Worm (Caenorhabditis elegans) whole organism, L4 larva: Measurements from ENCODE around the gene Y48C3A.20.

Source experiments
- ceh-20 ChIP-seq: fragments of 200-800 bp; sonication (Bioruptor generic); IDR thresholded peaks from 2 replicates; pipeline ENCODE4 v1.3.6; 2022; ENCODE audit warnings: missing genetic modification reagents, missing genetic modification characterization, missing compliant biosample characterization
- ceh-82 ChIP-seq: sonication (generic microtip); optimal IDR thresholded peaks from 2 replicates; lab custom pipeline; 2017; ENCODE audit warnings: missing biosample characterization, missing genetic modification characterization
- daf-12 ChIP-seq: fragments of 150-350 bp; optimal IDR thresholded peaks from 2 replicates; lab custom pipeline; 2014; ENCODE audit warnings: missing biosample characterization, missing genetic modification reagents, missing genetic modification characterization
- vab-7 ChIP-seq: fragments of 200-800 bp; sonication (Bioruptor generic); IDR thresholded peaks from 2 replicates; pipeline ENCODE4 v1.3.6; 2022; ENCODE audit warnings: missing genetic modification reagents, missing genetic modification characterization, missing compliant biosample characterization

DNA sequence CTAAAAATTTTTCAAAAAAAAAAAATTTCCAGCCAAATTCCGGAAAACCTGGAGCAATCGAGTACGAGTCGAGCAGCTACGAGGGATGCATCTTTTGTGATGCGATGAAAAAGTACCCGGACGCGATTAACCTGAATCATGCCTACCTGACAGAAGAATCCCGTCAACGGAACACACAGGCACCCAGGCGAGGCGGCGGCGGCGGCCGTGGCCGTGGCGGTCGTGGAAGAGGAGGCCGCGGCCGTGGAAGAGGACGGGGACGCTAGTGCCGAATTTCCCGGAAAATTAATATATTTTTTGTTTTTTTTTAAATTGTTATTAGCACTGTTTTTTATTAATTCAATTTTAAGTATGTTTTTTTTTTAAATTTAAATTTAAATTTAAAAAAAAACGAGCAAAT lies 32.1 kb downstream of the Y48C3A.20 start:
- TF ChIP-seq daf-12 (tag; lab: Kevin White, UChicago): no peak
- TF ChIP-seq ceh-20: no peak
- no peak for TF ChIP-seq vab-7 (GFP tag; lab: Robert Waterston, UW)
- no peak for TF ChIP-seq ceh-82 (tag; lab: Kevin White, UChicago)
